Worm (Caenorhabditis elegans) whole organism, young adult: ENCODE results near the gene aakg-3.

Experiments used
- F22D6.2 ChIP-seq: sonication (generic microtip); optimal IDR thresholded peaks from 2 replicates; lab custom pipeline; 2016; ENCODE audit warnings: mild to moderate bottlenecking, missing genetic modification characterization, missing compliant biosample characterization
- F23B12.7 ChIP-seq: sonication (generic microtip); optimal IDR thresholded peaks from 2 replicates; lab custom pipeline; 2017; ENCODE audit warnings: missing genetic modification characterization, mild to moderate bottlenecking, missing compliant biosample characterization, antibody characterized with exemption, moderate library complexity; ENCODE audit not compliant: insufficient read depth
- F37B4.10 ChIP-seq: fragments of 200-800 bp; sonication (Bioruptor generic); IDR thresholded peaks from 2 replicates; pipeline ENCODE4 v1.3.6; 2022; ENCODE audit warnings: missing genetic modification characterization, missing compliant biosample characterization
- F39B2.1 ChIP-seq: fragments of 200-800 bp; sonication (Bioruptor generic); IDR thresholded peaks from 2 replicates; pipeline ENCODE4 v1.3.6; 2022; ENCODE audit warnings: missing genetic modification reagents, missing genetic modification characterization, missing compliant biosample characterization
- T07F8.4 ChIP-seq: sonication (generic microtip); optimal IDR thresholded peaks from 2 replicates; lab custom pipeline; 2016; ENCODE audit warnings: mild to moderate bottlenecking, missing genetic modification characterization, moderate library complexity, missing compliant biosample characterization
- Y53G8AR.9 ChIP-seq: fragments of 200-800 bp; sonication (Bioruptor generic); conservative IDR thresholded peaks from 2 replicates; pipeline ENCODE4 v1.3.6; 2022; ENCODE audit warnings: missing genetic modification reagents, missing genetic modification characterization, missing compliant biosample characterization
- Y56A3A.18 ChIP-seq: fragments of 200-800 bp; sonication (Bioruptor generic); IDR thresholded peaks from 2 replicates; pipeline ENCODE4 v1.3.6; 2022; ENCODE audit warnings: missing genetic modification reagents, missing genetic modification characterization, missing compliant biosample characterization
- Y95B8A.8 ChIP-seq: fragments of 200-800 bp; sonication (Bioruptor generic); IDR thresholded peaks from 2 replicates; pipeline ENCODE4 v1.3.6; 2022; ENCODE audit warnings: missing genetic modification reagents, missing genetic modification characterization, missing compliant biosample characterization
- ZK185.1 ChIP-seq: sonication (generic microtip); optimal IDR thresholded peaks from 2 replicates; lab custom pipeline; 2016; ENCODE audit warnings: mild to moderate bottlenecking, missing genetic modification characterization, missing compliant biosample characterization; ENCODE audit not compliant: poor library complexity, severe bottlenecking
- aptf-2 ChIP-seq: fragments of 200-800 bp; sonication (Bioruptor generic); conservative IDR thresholded peaks from 2 replicates; pipeline ENCODE4 v1.3.6; 2022; ENCODE audit warnings: missing genetic modification reagents, missing genetic modification characterization, missing compliant biosample characterization
- athp-1 ChIP-seq: sonication (generic microtip); optimal IDR thresholded peaks from 2 replicates; lab custom pipeline; 2017; ENCODE audit warnings: mild to moderate bottlenecking, missing genetic modification characterization, missing compliant biosample characterization
- attf-3 ChIP-seq: fragments of 200-800 bp; sonication (Bioruptor generic); conservative IDR thresholded peaks from 2 replicates; pipeline ENCODE4 v1.3.6; 2022; ENCODE audit warnings: missing genetic modification reagents, missing genetic modification characterization, missing compliant biosample characterization
- ceh-79 ChIP-seq: sonication (generic microtip); optimal IDR thresholded peaks from 2 replicates; lab custom pipeline; 2017; ENCODE audit warnings: mild to moderate bottlenecking, missing genetic modification characterization, missing compliant biosample characterization
- ceh-91 ChIP-seq: fragments of 200-800 bp; sonication (Bioruptor generic); IDR thresholded peaks from 2 replicates; pipeline ENCODE4 v1.3.6; 2022; ENCODE audit warnings: missing genetic modification reagents, missing genetic modification characterization, missing compliant biosample characterization
- chd-7 ChIP-seq: sonication (generic microtip); optimal IDR thresholded peaks from 2 replicates; lab custom pipeline; 2016; ENCODE audit warnings: mild to moderate bottlenecking, missing genetic modification characterization, moderate library complexity, missing compliant biosample characterization
- egl-44 ChIP-seq: fragments of 200-800 bp; sonication (Bioruptor generic); IDR thresholded peaks from 2 replicates; pipeline ENCODE4 v1.3.6; 2022; ENCODE audit warnings: missing genetic modification reagents, missing genetic modification characterization, missing compliant biosample characterization
- hlh-12 ChIP-seq: sonication (generic microtip); optimal IDR thresholded peaks from 2 replicates; lab custom pipeline; 2016; ENCODE audit warnings: missing genetic modification characterization, missing compliant biosample characterization
- hsf-1 ChIP-seq: fragments of 200-800 bp; sonication (Bioruptor generic); IDR thresholded peaks from 2 replicates; pipeline ENCODE4 v1.3.6; 2022; ENCODE audit warnings: missing genetic modification reagents, missing genetic modification characterization, missing compliant biosample characterization
- let-526 ChIP-seq: fragments of 200-800 bp; sonication (Bioruptor generic); IDR thresholded peaks from 2 replicates; pipeline ENCODE4 v1.3.6; 2022; ENCODE audit warnings: missing genetic modification reagents, missing genetic modification characterization, missing compliant biosample characterization
- lin-40 ChIP-seq: sonication (generic microtip); optimal IDR thresholded peaks from 2 replicates; lab custom pipeline; 2016; ENCODE audit warnings: missing genetic modification characterization, mild to moderate bottlenecking, missing compliant biosample characterization, missing genotype, missing genetic modification reagents
- madf-3 ChIP-seq: fragments of 200-800 bp; sonication (Bioruptor generic); IDR thresholded peaks from 2 replicates; pipeline ENCODE4 v1.3.6; 2022; ENCODE audit warnings: missing genetic modification reagents, missing genetic modification characterization, missing compliant biosample characterization
- mcd-1 ChIP-seq: fragments of 200-800 bp; sonication (Bioruptor generic); IDR thresholded peaks from 2 replicates; pipeline ENCODE4 v1.3.6; 2022; ENCODE audit warnings: missing genetic modification reagents, missing genetic modification characterization, missing compliant biosample characterization
- mes-4 ChIP-seq: sonication (generic microtip); optimal IDR thresholded peaks from 2 replicates; lab custom pipeline; 2016; ENCODE audit warnings: missing genotype, missing genetic modification characterization, missing compliant biosample characterization
- nhr-179 ChIP-seq: sonication (generic microtip); optimal IDR thresholded peaks from 2 replicates; lab custom pipeline; 2016; ENCODE audit warnings: mild to moderate bottlenecking, missing genetic modification characterization, missing compliant biosample characterization
- nhr-80 ChIP-seq: sonication (generic microtip); optimal IDR thresholded peaks from 2 replicates; lab custom pipeline; 2016; ENCODE audit warnings: missing genetic modification characterization, missing compliant biosample characterization
- pha-4 ChIP-seq: fragments of 150-350 bp; sonication (generic microtip); optimal IDR thresholded peaks from 2 replicates; lab custom pipeline; 2014; ENCODE audit warnings: missing biosample characterization, missing genetic modification reagents, missing genetic modification characterization
- rcor-1 ChIP-seq: fragments of 200-800 bp; sonication (Bioruptor generic); IDR thresholded peaks from 2 replicates; pipeline ENCODE4 v1.3.6; 2022; ENCODE audit warnings: missing genetic modification reagents, missing genetic modification characterization, missing compliant biosample characterization
- rec-8 ChIP-seq, 2 experiments: sonication (generic microtip); optimal IDR thresholded peaks; 2 replicates each; lab custom pipeline; 2016; ENCODE audit warnings: mild to moderate bottlenecking in 2 of 2, missing genetic modification characterization in 2 of 2, missing genetic modification reagents in 2 of 2, missing genotype in 2 of 2, missing biosample characterization in 1 of 2, missing compliant biosample characterization in 1 of 2, moderate library complexity in 1 of 2
- repo-1 ChIP-seq: sonication (generic microtip); optimal IDR thresholded peaks from 2 replicates; lab custom pipeline; 2017; ENCODE audit warnings: mild to moderate bottlenecking, missing genetic modification characterization, missing compliant biosample characterization
- sea-2 ChIP-seq: fragments of 200-800 bp; sonication (Bioruptor generic); IDR thresholded peaks from 2 replicates; pipeline ENCODE4 v1.3.6; 2022; ENCODE audit warnings: missing genetic modification characterization, missing compliant biosample characterization
- unc-130 ChIP-seq: sonication (generic microtip); optimal IDR thresholded peaks from 2 replicates; lab custom pipeline; 2016; ENCODE audit warnings: missing genetic modification reagents, missing genetic modification characterization, missing compliant biosample characterization
- xnd-1 ChIP-seq: sonication (generic microtip); optimal IDR thresholded peaks from 2 replicates; lab custom pipeline; 2016; ENCODE audit warnings: missing genotype, missing genetic modification reagents, missing genetic modification characterization, missing compliant biosample characterization
- zfh-2 ChIP-seq: fragments of 200-800 bp; sonication (Bioruptor generic); conservative IDR thresholded peaks from 2 replicates; pipeline ENCODE4 v1.3.6; 2022; ENCODE audit warnings: missing genetic modification reagents, missing genetic modification characterization, missing compliant biosample characterization
- zim-3 ChIP-seq: sonication (generic microtip); optimal IDR thresholded peaks from 2 replicates; lab custom pipeline; 2017; ENCODE audit warnings: mild to moderate bottlenecking, missing genetic modification characterization, moderate library complexity, missing compliant biosample characterization
- ztf-18 ChIP-seq: sonication (generic microtip); optimal IDR thresholded peaks from 2 replicates; lab custom pipeline; 2016; ENCODE audit warnings: missing genotype, mild to moderate bottlenecking, missing genetic modification characterization, missing compliant biosample characterization

Gene aakg-3

DNA sequence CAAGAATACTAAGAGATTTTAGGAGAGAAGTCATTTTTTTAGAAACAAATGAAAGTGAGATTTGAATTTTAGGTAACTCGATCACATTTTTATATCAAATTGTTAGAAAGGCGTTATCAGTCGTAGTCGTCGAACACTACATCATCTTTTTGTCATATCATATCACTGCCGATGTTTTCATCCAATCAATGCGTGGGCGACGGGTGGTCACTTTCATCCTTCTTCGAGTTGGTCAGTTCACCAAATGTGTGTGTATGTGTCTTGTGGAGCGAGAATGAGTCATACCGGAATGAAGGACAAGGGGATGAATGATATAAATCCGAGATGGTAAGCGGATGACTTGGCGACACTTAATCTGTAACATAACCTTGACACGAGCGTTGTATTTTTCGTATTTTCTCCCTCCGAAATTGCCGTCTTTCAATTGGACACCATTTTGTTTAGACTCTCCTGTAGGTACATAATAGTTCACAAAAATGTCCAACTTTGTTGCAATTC is 29.7 kb upstream of the aakg-3 start, which contains the start of the genes Y41G9A.10 and Y41G9A.5:
Y41G9A.10 (minus strand) TSS at position 51 of the 498 bp plus-strand sequence.
Y41G9A.5 (plus strand) TSS at position 160 of the 498 bp plus-strand sequence.
- TF ChIP-seq hlh-12, result no peak
- TF ChIP-seq athp-1 (tag; lab: Kevin White, UChicago), result no peak
- no peak for TF ChIP-seq rec-8 (tag; optimal IDR thresholded peaks at IDR 0.05; lab: Kevin White, UChicago)
- TF ChIP-seq pha-4 (tag; lab: Kevin White, UChicago), result no peak

DNA sequence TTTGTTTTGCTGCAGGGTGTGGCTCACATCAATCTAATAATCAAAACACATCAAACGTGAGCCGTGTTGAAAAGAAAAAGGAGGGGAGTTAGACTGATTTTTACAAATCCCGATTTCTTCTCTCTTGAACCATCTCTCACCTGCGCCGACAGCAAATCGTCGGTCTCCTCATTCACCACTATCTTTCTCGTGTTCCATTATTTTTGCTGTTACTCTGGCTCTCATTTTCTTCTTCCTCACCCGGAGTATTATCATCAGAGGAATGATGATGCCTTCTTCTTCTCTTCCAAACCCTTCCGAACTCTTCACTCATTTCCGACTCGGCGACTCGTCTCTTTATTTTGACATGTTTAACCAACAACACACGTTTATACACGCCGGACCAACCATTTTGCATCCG is 26.0 kb upstream of the aakg-3 start:
- TF ChIP-seq xnd-1 (tag; lab: Kevin White, UChicago), result no peak
- TF ChIP-seq F39B2.1 (GFP tag; lab: Robert Waterston, UW), result no peak

DNA sequence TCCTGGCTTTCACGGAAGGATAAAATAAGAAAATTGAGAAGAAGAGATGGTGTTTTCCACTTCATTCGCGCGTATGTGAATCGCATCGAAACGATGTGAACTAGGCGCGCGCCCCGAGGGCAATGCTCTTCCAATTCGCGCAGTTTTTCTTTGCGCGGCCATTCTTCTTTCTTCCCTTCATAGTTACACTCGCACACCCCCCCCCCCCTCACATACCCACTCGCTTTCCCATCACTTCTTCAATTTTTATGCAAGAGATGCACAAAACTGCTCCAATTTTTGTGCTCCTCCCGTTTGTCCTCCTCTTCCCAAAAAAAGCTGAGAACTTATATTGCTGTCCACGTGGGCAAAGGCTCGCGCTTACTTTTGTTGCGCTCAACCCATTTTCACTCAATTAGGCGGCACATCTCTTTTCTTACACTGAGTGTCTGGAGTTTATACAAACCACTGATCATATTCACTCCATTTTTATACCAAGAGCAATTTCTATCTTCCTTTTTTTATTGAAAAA is 22.7 kb upstream of the aakg-3 start:
- TF ChIP-seq unc-130 (GFP tag; lab: Kevin White, UChicago) (no peak), chd-7 (tag; lab: Kevin White, UChicago) (peak; percentile 3), zfh-2 (GFP tag; lab: Robert Waterston, UW) (0 out of 2 replicates have a peak, but pooled peaks have one; percentile 52)
- TF ChIP-seq, all 124 proteins: peak for 2

DNA sequence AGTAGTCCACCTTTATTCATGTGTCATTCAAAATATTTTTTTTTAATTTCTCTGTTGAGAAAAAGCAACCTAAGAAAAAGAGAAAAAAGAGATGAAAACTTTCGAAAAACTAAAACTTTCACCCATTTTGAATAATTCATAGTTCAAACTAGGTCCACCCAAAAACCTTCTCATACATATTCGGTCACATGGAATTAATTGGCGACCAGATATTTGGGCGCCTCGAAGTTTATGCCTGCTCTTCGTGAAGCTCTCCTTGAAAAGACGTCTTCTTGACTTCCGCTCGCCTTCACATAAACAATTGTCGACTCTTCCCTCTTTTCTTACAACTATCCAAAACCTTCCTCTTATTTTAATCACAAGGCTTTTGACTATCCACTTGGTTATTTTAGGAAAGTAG is 20.6 kb upstream of the aakg-3 start:
- TF ChIP-seq F37B4.10 (GFP tag; lab: Robert Waterston, UW), result no peak
- no peak for TF ChIP-seq rcor-1 (GFP tag; lab: Robert Waterston, UW)
- TF ChIP-seq F22D6.2 (tag; lab: Kevin White, UChicago), result no peak
- TF ChIP-seq aptf-2 (GFP tag; lab: Robert Waterston, UW), result no peak
- no peak for TF ChIP-seq mcd-1
- no peak for TF ChIP-seq T07F8.4 (tag; lab: Kevin White, UChicago)
- no peak for TF ChIP-seq repo-1 (tag; lab: Kevin White, UChicago)
- TF ChIP-seq ceh-91, result no peak
- no peak for TF ChIP-seq ZK185.1 (tag; lab: Kevin White, UChicago)
- no peak for TF ChIP-seq sea-2
- no peak for TF ChIP-seq Y95B8A.8 (GFP tag; lab: Robert Waterston, UW)
- no peak for TF ChIP-seq ceh-79 (tag; lab: Kevin White, UChicago)
- no peak for TF ChIP-seq egl-44 (GFP tag; lab: Robert Waterston, UW)
- TF ChIP-seq mes-4, result no peak
- no peak for TF ChIP-seq attf-3 (GFP tag; lab: Robert Waterston, UW)
- TF ChIP-seq hsf-1, result no peak
- no peak for TF ChIP-seq ztf-18 (tag; lab: Kevin White, UChicago)
- no peak for TF ChIP-seq lin-40 (tag; lab: Kevin White, UChicago)
- no peak for TF ChIP-seq zim-3 (tag; lab: Kevin White, UChicago)
- no peak for TF ChIP-seq nhr-179 (tag; lab: Kevin White, UChicago)

DNA sequence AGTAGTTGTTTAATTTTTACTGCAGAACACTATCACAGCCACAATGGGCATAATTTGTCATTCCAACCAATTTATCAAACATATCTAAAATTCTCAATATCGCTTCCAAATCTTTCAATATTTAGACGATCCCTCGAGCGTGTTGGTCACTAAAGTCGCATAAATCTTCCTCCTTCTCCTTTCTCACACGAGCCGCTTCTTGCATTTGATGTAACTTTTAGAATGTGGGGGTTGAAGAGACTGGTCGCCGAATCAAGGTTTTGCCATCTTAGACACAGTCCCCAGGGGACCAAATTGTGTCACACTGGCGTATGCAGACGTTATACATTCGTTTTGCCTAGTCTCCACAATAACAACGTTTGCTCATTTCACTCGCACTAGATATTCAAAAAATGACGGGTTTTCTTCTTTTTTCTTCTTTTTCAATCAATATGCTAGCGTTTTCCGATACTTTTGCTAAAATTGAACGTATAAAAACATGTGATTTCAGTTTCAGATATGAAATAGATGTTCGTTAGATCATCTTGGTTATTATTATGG is 18.7 kb upstream of the aakg-3 start, which contains the start of gene gbb-1:
gbb-1 (plus strand) TSS at position 490 of the 540 bp plus-strand sequence.
- no peak for TF ChIP-seq let-526 (GFP tag; lab: Robert Waterston, UW)
- no peak for TF ChIP-seq nhr-80
- no peak for TF ChIP-seq F23B12.7 (tag; lab: Kevin White, UChicago)
- TF ChIP-seq Y56A3A.18 (GFP tag; lab: Robert Waterston, UW), result no peak
- TF ChIP-seq Y53G8AR.9 (GFP tag; lab: Robert Waterston, UW), result no peak
- no peak for TF ChIP-seq madf-3 (GFP tag; lab: Robert Waterston, UW)
